Worm (Caenorhabditis elegans) whole organism, young adult: ENCODE results near the gene daf-38.

Experiments
- B0019.2 ChIP-seq: fragments of 200-800 bp; sonication (Bioruptor generic); conservative IDR thresholded peaks from 2 replicates; pipeline ENCODE4 v1.3.6; 2022; ENCODE audit warnings: missing genetic modification reagents, missing genetic modification characterization, missing compliant biosample characterization
- B0261.1 ChIP-seq: sonication (generic microtip); optimal IDR thresholded peaks from 2 replicates; lab custom pipeline; 2016; ENCODE audit warnings: mild to moderate bottlenecking, missing genetic modification characterization, moderate library complexity, missing compliant biosample characterization
- F33H1.4 ChIP-seq: fragments of 200-800 bp; sonication (Bioruptor generic); IDR thresholded peaks from 2 replicates; pipeline ENCODE4 v1.3.6; 2022; ENCODE audit warnings: missing genetic modification reagents, missing genetic modification characterization, missing compliant biosample characterization
- F39B2.1 ChIP-seq: fragments of 200-800 bp; sonication (Bioruptor generic); IDR thresholded peaks from 2 replicates; pipeline ENCODE4 v1.3.6; 2022; ENCODE audit warnings: missing genetic modification reagents, missing genetic modification characterization, missing compliant biosample characterization
- K11D2.4 ChIP-seq: fragments of 200-800 bp; sonication (Bioruptor generic); IDR thresholded peaks from 2 replicates; pipeline ENCODE4 v1.3.6; 2022; ENCODE audit warnings: missing genetic modification reagents, missing genetic modification characterization, missing compliant biosample characterization
- aptf-2 ChIP-seq: fragments of 200-800 bp; sonication (Bioruptor generic); conservative IDR thresholded peaks from 2 replicates; pipeline ENCODE4 v1.3.6; 2022; ENCODE audit warnings: missing genetic modification reagents, missing genetic modification characterization, missing compliant biosample characterization
- attf-6 ChIP-seq: fragments of 200-800 bp; sonication (Bioruptor generic); IDR thresholded peaks from 2 replicates; pipeline ENCODE4 v1.3.6; 2022; ENCODE audit warnings: missing genetic modification reagents, missing genetic modification characterization, missing compliant biosample characterization
- bed-1 ChIP-seq: fragments of 200-800 bp; sonication (Bioruptor generic); IDR thresholded peaks from 2 replicates; pipeline ENCODE4 v1.3.6; 2022; ENCODE audit warnings: missing genetic modification reagents, missing genetic modification characterization, missing compliant biosample characterization
- cebp-1 ChIP-seq, 2 experiments: fragments of 200-800 bp in 1 of 2; sonication (Bioruptor generic) in 1 of 2; sonication (generic microtip) in 1 of 2; IDR thresholded peaks in 1 of 2; optimal IDR thresholded peaks in 1 of 2; 2 replicates each; pipeline versions ENCODE4 v1.3.6 to Lab custom; 2017 to 2022; ENCODE audit warnings: missing compliant biosample characterization in 2 of 2, missing genetic modification characterization in 2 of 2, mild to moderate bottlenecking in 1 of 2, missing genetic modification reagents in 1 of 2, moderate library complexity in 1 of 2
- cebp-2 ChIP-seq: fragments of 200-800 bp; sonication (Bioruptor generic); IDR thresholded peaks from 2 replicates; pipeline ENCODE4 v1.3.6; 2022; ENCODE audit warnings: missing genetic modification characterization, missing compliant biosample characterization
- ceh-40 ChIP-seq: fragments of 200-800 bp; sonication (Bioruptor generic); IDR thresholded peaks from 2 replicates; pipeline ENCODE4 v1.3.6; 2022; ENCODE audit warnings: missing genetic modification characterization, missing compliant biosample characterization
- egl-18 ChIP-seq: fragments of 200-800 bp; sonication (Bioruptor generic); IDR thresholded peaks from 2 replicates; pipeline ENCODE4 v1.3.6; 2022; ENCODE audit warnings: missing genetic modification reagents, missing genetic modification characterization, missing compliant biosample characterization
- ekl-4 ChIP-seq: fragments of 200-800 bp; sonication (Bioruptor generic); IDR thresholded peaks from 2 replicates; pipeline ENCODE4 v1.3.6; 2022; ENCODE audit warnings: missing genetic modification reagents, missing genetic modification characterization, missing compliant biosample characterization
- hmg-1.2 ChIP-seq: fragments of 200-800 bp; sonication (Bioruptor generic); IDR thresholded peaks from 2 replicates; pipeline ENCODE4 v1.3.6; 2022; ENCODE audit warnings: missing genetic modification reagents, missing genetic modification characterization, missing compliant biosample characterization
- hrde-1 ChIP-seq: sonication (generic microtip); optimal IDR thresholded peaks from 2 replicates; lab custom pipeline; 2016; ENCODE audit warnings: missing genetic modification characterization, mild to moderate bottlenecking, missing compliant biosample characterization, moderate library complexity, missing genotype, missing genetic modification reagents, borderline replicate concordance
- hsf-1 ChIP-seq: fragments of 200-800 bp; sonication (Bioruptor generic); IDR thresholded peaks from 2 replicates; pipeline ENCODE4 v1.3.6; 2022; ENCODE audit warnings: missing genetic modification reagents, missing genetic modification characterization, missing compliant biosample characterization
- lag-1 ChIP-seq: fragments of 200-800 bp; sonication (Bioruptor generic); IDR thresholded peaks from 2 replicates; pipeline ENCODE4 v1.3.6; 2022; ENCODE audit warnings: missing genetic modification reagents, missing genetic modification characterization, missing compliant biosample characterization
- lin-26 ChIP-seq: fragments of 200-800 bp; sonication (Bioruptor generic); IDR thresholded peaks from 2 replicates; pipeline ENCODE4 v1.3.6; 2022; ENCODE audit warnings: missing genetic modification reagents, missing genetic modification characterization, missing compliant biosample characterization
- madf-3 ChIP-seq: fragments of 200-800 bp; sonication (Bioruptor generic); IDR thresholded peaks from 2 replicates; pipeline ENCODE4 v1.3.6; 2022; ENCODE audit warnings: missing genetic modification reagents, missing genetic modification characterization, missing compliant biosample characterization
- madf-6 ChIP-seq: fragments of 200-800 bp; sonication (Bioruptor generic); IDR thresholded peaks from 2 replicates; pipeline ENCODE4 v1.3.6; 2022; ENCODE audit warnings: missing genetic modification reagents, missing genetic modification characterization, missing compliant biosample characterization
- nfyb-1 ChIP-seq: fragments of 200-800 bp; sonication (Bioruptor generic); IDR thresholded peaks from 2 replicates; pipeline ENCODE4 v1.3.6; 2022; ENCODE audit warnings: missing genetic modification reagents, missing genetic modification characterization, missing compliant biosample characterization
- nhr-90 ChIP-seq: sonication (generic microtip); optimal IDR thresholded peaks from 2 replicates; lab custom pipeline; 2016; ENCODE audit warnings: missing genotype, mild to moderate bottlenecking, missing genetic modification characterization, missing compliant biosample characterization
- pbrm-1 ChIP-seq: fragments of 200-800 bp; sonication (Bioruptor generic); IDR thresholded peaks from 2 replicates; pipeline ENCODE4 v1.3.6; 2022; ENCODE audit warnings: missing genetic modification reagents, missing genetic modification characterization, missing compliant biosample characterization
- rcor-1 ChIP-seq: fragments of 200-800 bp; sonication (Bioruptor generic); IDR thresholded peaks from 2 replicates; pipeline ENCODE4 v1.3.6; 2022; ENCODE audit warnings: missing genetic modification reagents, missing genetic modification characterization, missing compliant biosample characterization
- sdz-38 ChIP-seq: sonication (generic microtip); optimal IDR thresholded peaks from 2 replicates; lab custom pipeline; 2016; ENCODE audit warnings: missing genotype, missing genetic modification characterization, missing compliant biosample characterization
- snpc-1.1 ChIP-seq: sonication (generic microtip); optimal IDR thresholded peaks from 2 replicates; lab custom pipeline; 2017; ENCODE audit warnings: missing genetic modification characterization, mild to moderate bottlenecking, missing compliant biosample characterization, antibody characterized with exemption, moderate library complexity, missing genotype, missing genetic modification reagents; ENCODE audit not compliant: insufficient read depth
- snpc-1.3 ChIP-seq: sonication (generic microtip); optimal IDR thresholded peaks from 2 replicates; lab custom pipeline; 2017; ENCODE audit warnings: missing genetic modification characterization, mild to moderate bottlenecking, missing compliant biosample characterization, antibody characterized with exemption, moderate library complexity, missing genotype, missing genetic modification reagents; ENCODE audit not compliant: insufficient read depth
- snpc-3.4 ChIP-seq: sonication (generic microtip); optimal IDR thresholded peaks from 2 replicates; lab custom pipeline; 2017; ENCODE audit warnings: missing genetic modification characterization, mild to moderate bottlenecking, missing compliant biosample characterization, antibody characterized with exemption, moderate library complexity, missing genotype, missing genetic modification reagents
- snpc-4 ChIP-seq, 5 experiments: fragments of 150-350 bp in 1 of 5; sonication (generic microtip) in 4 of 5; optimal IDR thresholded peaks; 2 replicates each; lab custom pipeline; 2014 to 2018; ENCODE audit warnings: missing genetic modification characterization in 5 of 5, missing biosample characterization in 3 of 5, antibody characterized with exemption in 2 of 5, mild to moderate bottlenecking in 2 of 5, missing compliant biosample characterization in 2 of 5, missing genotype in 2 of 5, moderate library complexity in 2 of 5, missing genetic modification reagents in 1 of 5
- somi-1 ChIP-seq: fragments of 200-800 bp; sonication (Bioruptor generic); optimal IDR thresholded peaks from 2 replicates; lab custom pipeline; 2018; ENCODE audit warnings: mild to moderate bottlenecking, missing genetic modification characterization, missing compliant biosample characterization
- tlf-1 ChIP-seq: fragments of 200-800 bp; sonication (Bioruptor generic); optimal IDR thresholded peaks from 2 replicates; lab custom pipeline; 2018; ENCODE audit warnings: mild to moderate bottlenecking, missing genetic modification characterization, missing compliant biosample characterization
- zim-3 ChIP-seq: sonication (generic microtip); optimal IDR thresholded peaks from 2 replicates; lab custom pipeline; 2017; ENCODE audit warnings: mild to moderate bottlenecking, missing genetic modification characterization, moderate library complexity, missing compliant biosample characterization
- ztf-6 ChIP-seq: fragments of 200-800 bp; sonication (Bioruptor generic); IDR thresholded peaks from 2 replicates; pipeline ENCODE4 v1.3.6; 2022; ENCODE audit warnings: missing genetic modification reagents, missing genetic modification characterization, missing compliant biosample characterization

Gene daf-38

DNA sequence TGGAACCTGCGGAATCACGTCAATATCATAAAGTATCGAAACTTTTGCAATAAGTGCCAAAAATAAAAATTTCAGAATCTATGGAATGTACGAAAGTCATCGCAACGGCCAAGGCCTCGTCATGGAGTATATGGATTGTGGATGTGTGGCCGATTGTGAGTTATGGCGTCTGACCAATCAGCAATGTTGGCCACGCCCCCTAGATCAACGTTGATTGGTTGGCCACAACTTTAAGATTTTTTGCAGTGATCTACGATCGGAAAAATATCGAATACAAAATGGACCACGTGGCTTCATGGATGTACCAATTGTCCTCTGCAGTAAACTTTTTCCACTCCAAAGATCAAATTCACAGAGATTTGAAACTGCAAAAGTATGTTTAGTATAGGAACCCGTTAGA is 30.8 kb downstream of the daf-38 start:
- no peak for TF ChIP-seq tlf-1 (GFP tag; lab: Kevin White, UChicago)
- TF ChIP-seq nfyb-1 (GFP tag; lab: Robert Waterston, UW) = peak; percentile 31; the same call in 1 of the 2 replicates

DNA sequence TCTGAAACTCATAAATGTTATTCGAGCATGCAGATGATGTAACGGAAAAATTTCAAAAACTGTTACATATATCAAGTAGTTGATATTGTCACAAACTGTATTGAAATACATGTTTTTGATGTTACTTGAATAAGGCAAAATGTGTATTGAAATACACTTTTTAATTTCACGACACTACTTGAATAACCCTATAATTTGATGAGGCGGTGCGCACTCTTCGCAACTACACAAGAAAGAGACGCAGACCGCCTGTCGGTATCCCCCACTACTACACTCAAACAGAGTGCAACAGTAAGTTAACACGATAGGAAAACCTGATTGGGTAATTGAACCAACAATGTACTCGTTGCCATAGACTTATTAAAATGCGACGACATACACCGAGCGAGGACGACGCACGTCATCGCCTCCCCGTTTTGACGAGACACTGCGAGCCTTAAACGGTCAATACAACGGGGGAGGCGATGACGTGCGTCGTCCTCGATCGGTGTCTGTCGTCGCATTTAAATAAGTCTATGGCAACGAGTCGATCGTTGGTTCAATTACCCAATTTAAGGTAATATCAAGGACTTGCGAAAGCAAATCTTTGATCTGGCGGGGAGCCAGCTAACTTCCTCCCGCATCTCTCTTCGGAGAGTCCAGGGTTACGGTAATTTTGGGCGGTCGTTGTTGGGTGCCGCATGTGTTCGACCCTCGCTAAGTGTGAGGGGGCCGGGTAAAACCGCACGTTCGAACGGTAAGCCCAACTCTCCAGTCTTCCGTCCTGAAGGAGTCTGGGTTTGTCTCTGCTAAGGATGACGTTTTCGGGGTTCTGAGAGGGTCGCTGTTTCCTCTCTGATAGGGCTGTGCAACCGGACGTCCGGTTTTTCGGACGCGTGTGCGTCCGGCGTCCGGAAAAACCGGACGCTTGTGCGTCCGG is 33.3 kb downstream of the daf-38 start:
- TF ChIP-seq snpc-3.4 (tag; lab: Kevin White, UChicago) (peak; percentile 2), lin-26 (GFP tag; lab: Robert Waterston, UW) (peak; percentile 55; the same call in 1 of the 2 replicates), ceh-40 (GFP tag; lab: Robert Waterston, UW) (no peak), sdz-38 (tag; lab: Kevin White, UChicago) (no peak), F39B2.1 (no peak), hrde-1 (no peak), B0261.1 (tag; lab: Kevin White, UChicago) (no peak), ztf-6 (no peak), egl-18 (0 out of 2 replicates have a peak, but pooled peaks have one; percentile 40), K11D2.4 (GFP tag; lab: Robert Waterston, UW) (no peak), snpc-1.3 (tag; lab: Kevin White, UChicago) (no peak), zim-3 (tag; lab: Kevin White, UChicago) (no peak), cebp-1 (GFP tag; IDR thresholded peaks at IDR 0.05; lab: Robert Waterston, UW) (no peak), cebp-1 (tag; optimal IDR thresholded peaks at IDR 0.05; lab: Kevin White, UChicago) (peak; percentile 12), B0019.2 (GFP tag; lab: Robert Waterston, UW) (no peak), hmg-1.2 (GFP tag; lab: Robert Waterston, UW) (peak; percentile 81), cebp-2 (GFP tag; lab: Robert Waterston, UW) (no peak), somi-1 (GFP tag; lab: Kevin White, UChicago) (no peak), bed-1 (GFP tag; lab: Robert Waterston, UW) (0 out of 2 replicates have a peak, but pooled peaks have one; percentile 10), hsf-1 (peak; percentile 41; the same call in 1 of the 2 replicates), pbrm-1 (GFP tag; lab: Robert Waterston, UW) (peak; percentile 73), snpc-1.1 (peak; percentile 76), aptf-2 (GFP tag; lab: Robert Waterston, UW) (0 out of 2 replicates have a peak, but pooled peaks have one; percentile 6), snpc-4 (GFP tag; optimal IDR thresholded peaks at IDR 0.05; lab: Kevin White, UChicago) (peak; percentile 47), snpc-4 (tag; optimal IDR thresholded peaks at IDR 0.05; lab: Kevin White, UChicago) (peak; percentile 67 to 96 (median 86)), lag-1 (GFP tag; lab: Robert Waterston, UW) (no peak), F33H1.4 (no peak), madf-6 (0 out of 2 replicates have a peak, but pooled peaks have one; percentile 10), nhr-90 (tag; lab: Kevin White, UChicago) (no peak), ekl-4 (GFP tag; lab: Robert Waterston, UW) (no peak), madf-3 (GFP tag; lab: Robert Waterston, UW) (0 out of 2 replicates have a peak, but pooled peaks have one; percentile 7), rcor-1 (GFP tag; lab: Robert Waterston, UW) (0 out of 2 replicates have a peak, but pooled peaks have one; percentile 22), attf-6 (peak; percentile 94)
